Worm (Caenorhabditis elegans): ENCODE data around the gene ver-4.
A peak's percentile ranks its signal among the peaks of the same experiment; 100 is the strongest.

ver-4 gene

ce11 chrX:11007393-11007792 lies 25.2 kb downstream of the ver-4 start:
- TF ChIP-seq lin-35 (GFP tag; optimal IDR thresholded peaks at IDR 0.05) (peak in 1 of 2 experiments; percentile 44), nhr-90 (tag; optimal IDR thresholded peaks at IDR 0.05; ENCODE audit: poor library complexity) (peak; percentile 5), hpl-2 (GFP tag; optimal IDR thresholded peaks at IDR 0.05) (peak; percentile 32), vab-15 (tag; optimal IDR thresholded peaks at IDR 0.05) (no peak), nhr-76 (tag; optimal IDR thresholded peaks at IDR 0.05) (no peak), elt-2 (tag; optimal IDR thresholded peaks at IDR 0.05) (peak; percentile 33)

ce11 chrX:11008052-11008451 lies 25.9 kb downstream of the ver-4 start, which contains the start of gene del-5:
del-5 (minus strand) TSS chrX:11008181.
- TF ChIP-seq snu-23 (GFP tag; optimal IDR thresholded peaks at IDR 0.05) (no peak), lir-3 (tag; optimal IDR thresholded peaks at IDR 0.05; ENCODE audit: poor library complexity) (no peak), elt-2 (tag; optimal IDR thresholded peaks at IDR 0.05) (peak; percentile 83), lin-35 (GFP tag; optimal IDR thresholded peaks at IDR 0.05) (peak in 1 of 2 experiments; percentile 32)

- TF ChIP-seq nhr-85 (tag) (peak; percentile 66), hlh-4 (tag; optimal IDR thresholded peaks at IDR 0.05) (no peak), elt-3 (tag; optimal IDR thresholded peaks at IDR 0.05) (peak in 1 of 6 experiments; percentile 7), isw-1 (GFP tag; IDR thresholded peaks at IDR 0.05) (no peak), nhr-12 (tag; optimal IDR thresholded peaks at IDR 0.05) (no peak), mef-2 (tag; optimal IDR thresholded peaks at IDR 0.05) (no peak), lin-14 (GFP tag; optimal IDR thresholded peaks at IDR 0.05) (peak; percentile 21), ets-5 (GFP tag; IDR thresholded peaks at IDR 0.05) (no peak), blmp-1 (tag; optimal IDR thresholded peaks at IDR 0.05) (no peak)
Measured at ce11 chrX:11008954-11009353, 26.8 kb downstream of the ver-4 start, which contains the start of gene ttr-31. ttr-31 (minus strand) TSS chrX:11009054.

- no peak for TF ChIP-seq unc-30 (tag; optimal IDR thresholded peaks at IDR 0.05)
- TF ChIP-seq mep-1 (tag; optimal IDR thresholded peaks at IDR 0.05): no peak
- TF ChIP-seq skn-1 (tag; optimal IDR thresholded peaks at IDR 0.05): no peak
- no peak for TF ChIP-seq nhr-90 (tag; optimal IDR thresholded peaks at IDR 0.05; ENCODE audit: poor library complexity)
- TF ChIP-seq egl-13 (tag; optimal IDR thresholded peaks at IDR 0.05): no peak
- TF ChIP-seq ama-1 (optimal IDR thresholded peaks at IDR 0.05): no peak
- no peak for TF ChIP-seq swsn-7 (tag; optimal IDR thresholded peaks at IDR 0.05)
- TF ChIP-seq unc-98 (GFP tag; IDR thresholded peaks at IDR 0.05): no peak
- TF ChIP-seq nhr-19 (GFP tag; conservative IDR thresholded peaks at IDR 0.05): no peak
- no peak for TF ChIP-seq lin-35 (GFP tag; optimal IDR thresholded peaks at IDR 0.05)
- TF ChIP-seq nhr-11 (tag; optimal IDR thresholded peaks at IDR 0.05): no peak
- no peak for TF ChIP-seq snu-23 (GFP tag; optimal IDR thresholded peaks at IDR 0.05)
Measured at ce11 chrX:11010565-11010964, 28.4 kb downstream of the ver-4 start, which contains the start of gene F58A3.4. F58A3.4 (minus strand) TSS chrX:11010665.

ce11 chrX:11012337-11012736 lies 30.2 kb downstream of the ver-4 start, which contains the start of gene F58A3.3:
F58A3.3 (plus strand) TSS chrX:11012637.
- TF ChIP-seq mdl-1 (tag; optimal IDR thresholded peaks at IDR 0.05): no peak
- peak; percentile 2 for TF ChIP-seq blmp-1 (tag; optimal IDR thresholded peaks at IDR 0.05)
- peak; percentile 19 for TF ChIP-seq lin-14 (GFP tag; optimal IDR thresholded peaks at IDR 0.05)

ce11 chrX:11014394-11015280 lies 32.5 kb downstream of the ver-4 start:
- TF ChIP-seq nhr-19 (GFP tag; conservative IDR thresholded peaks at IDR 0.05) (0 out of 2 replicates have a peak, but pooled peaks have one; percentile 13), nhr-71 (tag; optimal IDR thresholded peaks at IDR 0.05) (peak; percentile 47), lsy-2 (tag; optimal IDR thresholded peaks at IDR 0.05) (peak in 1 of 2 experiments; percentile 51), lin-13 (GFP tag; optimal IDR thresholded peaks at IDR 0.05) (no peak), ceh-82 (tag; optimal IDR thresholded peaks at IDR 0.05) (peak in 1 of 3 experiments; percentile 4), ztf-4 (tag; optimal IDR thresholded peaks at IDR 0.05) (no peak), nhr-85 (tag) (peak; percentile 91), nhr-90 (tag; optimal IDR thresholded peaks at IDR 0.05; ENCODE audit: poor library complexity) (peak; percentile 27), mep-1 (tag; optimal IDR thresholded peaks at IDR 0.05) (peak; percentile 31), lin-15B (tag; optimal IDR thresholded peaks at IDR 0.05) (no peak), nhr-47 (tag; optimal IDR thresholded peaks at IDR 0.05) (no peak), lin-14 (GFP tag; optimal IDR thresholded peaks at IDR 0.05) (peak; percentile 59), grh-1 (GFP tag; IDR thresholded peaks at IDR 0.05) (peak; percentile 86), tbx-2 (tag; optimal IDR thresholded peaks at IDR 0.05) (peak; percentile 39), alr-1 (tag; optimal IDR thresholded peaks at IDR 0.05; ENCODE audit: borderline replicate concordance) (no peak), blmp-1 (tag; optimal IDR thresholded peaks at IDR 0.05) (peak; percentile 80), mdl-1 (tag; optimal IDR thresholded peaks at IDR 0.05) (peak in 1 of 2 experiments; percentile 40), ceh-88 (GFP tag; IDR thresholded peaks at IDR 0.05) (no peak), vab-15 (tag; optimal IDR thresholded peaks at IDR 0.05) (peak; percentile 71), lin-35 (GFP tag; optimal IDR thresholded peaks at IDR 0.05) (peak in 1 of 2 experiments; percentile 26), ceh-90 (tag; optimal IDR thresholded peaks at IDR 0.05) (no peak)

All from whole organism, L1 larva.